Worm (Caenorhabditis elegans) whole organism, L2 larva: ENCODE results near the gene F19B6.10.

Experiments used
- Y55F3AM.14 ChIP-seq: fragments of 200-800 bp; sonication (Bioruptor generic); optimal IDR thresholded peaks from 2 replicates; lab custom pipeline; 2018; ENCODE audit warnings: mild to moderate bottlenecking, missing genetic modification characterization, missing compliant biosample characterization
- ceh-82 ChIP-seq: fragments of 150-350 bp; optimal IDR thresholded peaks from 2 replicates; lab custom pipeline; 2014; ENCODE audit warnings: missing biosample characterization, missing genetic modification characterization
- lin-13 ChIP-seq: fragments of 150-350 bp; optimal IDR thresholded peaks from 2 replicates; lab custom pipeline; 2014; ENCODE audit warnings: missing biosample characterization, missing genetic modification reagents, missing genetic modification characterization
- nhr-11 ChIP-seq: fragments of 150-350 bp; optimal IDR thresholded peaks from 2 replicates; lab custom pipeline; 2014; ENCODE audit warnings: missing biosample characterization, missing genetic modification characterization
- peb-1 ChIP-seq: fragments of 150-350 bp; optimal IDR thresholded peaks from 2 replicates; lab custom pipeline; 2014; ENCODE audit warnings: missing biosample characterization, missing genetic modification characterization
- unc-55 ChIP-seq: fragments of 150-350 bp; sonication (generic microtip); optimal IDR thresholded peaks from 3 replicates; lab custom pipeline; 2014; ENCODE audit warnings: missing biosample characterization, missing genetic modification reagents, missing genetic modification characterization
- unc-62 ChIP-seq: fragments of 150-350 bp; optimal IDR thresholded peaks from 2 replicates; lab custom pipeline; 2014; ENCODE audit warnings: missing biosample characterization, missing genetic modification reagents, missing genetic modification characterization
- zag-1 ChIP-seq: fragments of 150-350 bp; optimal IDR thresholded peaks from 2 replicates; lab custom pipeline; 2014; ENCODE audit warnings: missing biosample characterization, missing genetic modification characterization

ce11 chrIV:12349639-12350038 lies 12.6 kb downstream of the F19B6.10 start, which contains the start of gene best-22:
- TF ChIP-seq zag-1 (tag; lab: Kevin White, UChicago): no peak
- no peak for TF ChIP-seq lin-13 (GFP tag; lab: Kevin White, UChicago)
- no peak for TF ChIP-seq Y55F3AM.14 (GFP tag; lab: Kevin White, UChicago)
- TF ChIP-seq nhr-11 (tag; lab: Kevin White, UChicago): no peak
- no peak for TF ChIP-seq ceh-82 (tag; lab: Kevin White, UChicago)
- TF ChIP-seq unc-55: peak; percentile 49
- no peak for TF ChIP-seq unc-62 (GFP tag; lab: Kevin White, UChicago)
- TF ChIP-seq peb-1 (tag; lab: Kevin White, UChicago): no peak
